Fruit fly (Drosophila melanogaster): Measurements from ENCODE around the gene Pp1-13C.

- TF ChIP-seq toe (GFP tag; optimal IDR thresholded peaks at IDR 0.05) (no peak), cnc (optimal IDR thresholded peaks at IDR 0.05) (no peak), kay (GFP tag; ENCODE audit: borderline replicate concordance) (no peak), CG7101 (tag; optimal IDR thresholded peaks at IDR 0.05) (no peak), tj (GFP tag; optimal IDR thresholded peaks at IDR 0.05) (no peak), CG11617 (GFP tag; optimal IDR thresholded peaks at IDR 0.05) (no peak), cic (GFP tag; optimal IDR thresholded peaks at IDR 0.05) (no peak)
These were observed 9.2 kb upstream of the Pp1-13C start for dm6 chrX:15370103-15370502.
